Worm (Caenorhabditis elegans) whole organism, midembryonic: Measurements from ENCODE around the gene srh-252.
"Not testable (repeated sequence)": the region's sequence is repeated elsewhere in the genome, so short reads cannot be mapped to it uniquely, and the experiment has no call there.

Experiments used
- T22C8.4 ChIP-seq: fragments of 200-800 bp; sonication (Bioruptor generic); IDR thresholded peaks from 2 replicates; pipeline ENCODE4 v1.3.6; 2022; ENCODE audit warnings: missing genetic modification characterization, missing compliant biosample characterization
- cog-1 ChIP-seq: sonication (generic microtip); optimal IDR thresholded peaks from 2 replicates; lab custom pipeline; 2016; ENCODE audit warnings: missing genetic modification characterization, missing compliant biosample characterization
- flt-1 ChIP-seq: fragments of 200-800 bp; sonication (Bioruptor generic); IDR thresholded peaks from 2 replicates; pipeline ENCODE4 v1.3.6; 2022; ENCODE audit warnings: missing genetic modification characterization, missing compliant biosample characterization
- klf-2 ChIP-seq: fragments of 200-800 bp; sonication (Bioruptor generic); conservative IDR thresholded peaks from 2 replicates; pipeline ENCODE4 v1.3.6; 2022; ENCODE audit warnings: missing genetic modification reagents, missing genetic modification characterization, missing compliant biosample characterization
- med-1 ChIP-seq: sonication (generic microtip); optimal IDR thresholded peaks from 2 replicates; lab custom pipeline; 2017; ENCODE audit warnings: missing genetic modification characterization, mild to moderate bottlenecking, missing compliant biosample characterization, antibody characterized with exemption, missing genetic modification reagents; ENCODE audit not compliant: insufficient read depth
- ref-1 ChIP-seq: fragments of 200-800 bp; sonication (Bioruptor generic); conservative IDR thresholded peaks from 2 replicates; pipeline ENCODE4 v1.3.6; 2022; ENCODE audit warnings: missing genetic modification reagents, missing genetic modification characterization, missing compliant biosample characterization
- ztf-23 ChIP-seq: fragments of 200-800 bp; sonication (Bioruptor generic); IDR thresholded peaks from 2 replicates; pipeline ENCODE4 v1.3.6; 2022; ENCODE audit warnings: missing genetic modification reagents, missing genetic modification characterization, missing compliant biosample characterization
- ztf-29 ChIP-seq: fragments of 200-800 bp; sonication (Bioruptor generic); IDR thresholded peaks from 2 replicates; pipeline ENCODE4 v1.3.6; 2022; ENCODE audit warnings: missing genetic modification reagents, missing genetic modification characterization, missing compliant biosample characterization

ce11 chrV:17264855-17265254 lies 41.6 kb upstream of the srh-252 start, which contains the start of gene K10G4.3:
- TF ChIP-seq cog-1; flt-1 (GFP tag; lab: Robert Waterston, UW); klf-2 (GFP tag; lab: Robert Waterston, UW); ztf-23 (GFP tag; lab: Robert Waterston, UW); ztf-29 (GFP tag; lab: Robert Waterston, UW); med-1 (GFP tag; lab: Kevin White, UChicago); ref-1 (GFP tag; lab: Robert Waterston, UW); T22C8.4 (GFP tag; lab: Robert Waterston, UW): not testable (repeated sequence)
